Worm (Caenorhabditis elegans) whole organism, young adult: ENCODE data around the gene pak-1.

Experiments
- B0035.1 ChIP-seq: sonication (generic microtip); optimal IDR thresholded peaks from 2 replicates; lab custom pipeline; 2016; ENCODE audit warnings: missing genetic modification characterization, mild to moderate bottlenecking, missing compliant biosample characterization, missing genotype, missing genetic modification reagents
- C06A6.2 ChIP-seq: fragments of 200-800 bp; sonication (Bioruptor generic); conservative IDR thresholded peaks from 2 replicates; pipeline ENCODE4 v1.3.6; 2022; ENCODE audit warnings: missing genetic modification characterization, missing compliant biosample characterization
- F23B12.7 ChIP-seq: sonication (generic microtip); optimal IDR thresholded peaks from 2 replicates; lab custom pipeline; 2017; ENCODE audit warnings: missing genetic modification characterization, mild to moderate bottlenecking, missing compliant biosample characterization, antibody characterized with exemption, moderate library complexity; ENCODE audit not compliant: insufficient read depth
- F52B5.7 ChIP-seq: sonication (generic microtip); optimal IDR thresholded peaks from 2 replicates; lab custom pipeline; 2016; ENCODE audit warnings: mild to moderate bottlenecking, missing genetic modification characterization, missing compliant biosample characterization
- F57A8.1 ChIP-seq: fragments of 200-800 bp; sonication (Bioruptor generic); optimal IDR thresholded peaks from 2 replicates; lab custom pipeline; 2018; ENCODE audit warnings: mild to moderate bottlenecking, missing genetic modification characterization, moderate library complexity, missing compliant biosample characterization
- T07F8.4 ChIP-seq: sonication (generic microtip); optimal IDR thresholded peaks from 2 replicates; lab custom pipeline; 2016; ENCODE audit warnings: mild to moderate bottlenecking, missing genetic modification characterization, moderate library complexity, missing compliant biosample characterization
- Y56A3A.18 ChIP-seq: fragments of 200-800 bp; sonication (Bioruptor generic); IDR thresholded peaks from 2 replicates; pipeline ENCODE4 v1.3.6; 2022; ENCODE audit warnings: missing genetic modification reagents, missing genetic modification characterization, missing compliant biosample characterization
- Y79H2A.3 ChIP-seq: fragments of 200-800 bp; sonication (Bioruptor generic); conservative IDR thresholded peaks from 2 replicates; pipeline ENCODE4 v1.3.6; 2022; ENCODE audit warnings: missing genetic modification reagents, missing genetic modification characterization, missing compliant biosample characterization
- aptf-3 ChIP-seq: fragments of 200-800 bp; sonication (Bioruptor generic); IDR thresholded peaks from 2 replicates; pipeline ENCODE4 v1.3.6; 2022; ENCODE audit warnings: missing genetic modification characterization, missing compliant biosample characterization
- atf-7 ChIP-seq: sonication (generic microtip); optimal IDR thresholded peaks from 2 replicates; lab custom pipeline; 2017; ENCODE audit warnings: mild to moderate bottlenecking, missing genetic modification characterization, missing compliant biosample characterization
- attf-3 ChIP-seq: fragments of 200-800 bp; sonication (Bioruptor generic); conservative IDR thresholded peaks from 2 replicates; pipeline ENCODE4 v1.3.6; 2022; ENCODE audit warnings: missing genetic modification reagents, missing genetic modification characterization, missing compliant biosample characterization
- ceh-100 ChIP-seq: fragments of 200-800 bp; sonication (Bioruptor generic); IDR thresholded peaks from 2 replicates; pipeline ENCODE4 v1.3.6; 2022; ENCODE audit warnings: missing genetic modification reagents, missing genetic modification characterization, missing compliant biosample characterization
- ceh-27 ChIP-seq: fragments of 200-800 bp; sonication (Bioruptor generic); optimal IDR thresholded peaks from 2 replicates; lab custom pipeline; 2018; ENCODE audit warnings: mild to moderate bottlenecking, missing genetic modification characterization, moderate library complexity, missing compliant biosample characterization
- ceh-58 ChIP-seq: fragments of 200-800 bp; sonication (Bioruptor generic); IDR thresholded peaks from 2 replicates; pipeline ENCODE4 v1.3.6; 2022; ENCODE audit warnings: missing genetic modification characterization, missing compliant biosample characterization
- ceh-91 ChIP-seq: fragments of 200-800 bp; sonication (Bioruptor generic); IDR thresholded peaks from 2 replicates; pipeline ENCODE4 v1.3.6; 2022; ENCODE audit warnings: missing genetic modification reagents, missing genetic modification characterization, missing compliant biosample characterization
- die-1 ChIP-seq: sonication (generic microtip); optimal IDR thresholded peaks from 2 replicates; lab custom pipeline; 2016; ENCODE audit warnings: missing genotype, mild to moderate bottlenecking, missing genetic modification characterization, missing compliant biosample characterization
- dox-1 ChIP-seq: fragments of 200-800 bp; sonication (Bioruptor generic); IDR thresholded peaks from 2 replicates; pipeline ENCODE4 v1.3.6; 2022; ENCODE audit warnings: missing genetic modification reagents, missing genetic modification characterization, missing compliant biosample characterization
- dpl-1 ChIP-seq: fragments of 150-350 bp; optimal IDR thresholded peaks from 2 replicates; lab custom pipeline; 2014; ENCODE audit warnings: missing biosample characterization, missing genetic modification reagents, missing genetic modification characterization
- egl-44 ChIP-seq: fragments of 200-800 bp; sonication (Bioruptor generic); IDR thresholded peaks from 2 replicates; pipeline ENCODE4 v1.3.6; 2022; ENCODE audit warnings: missing genetic modification reagents, missing genetic modification characterization, missing compliant biosample characterization
- ekl-4 ChIP-seq: fragments of 200-800 bp; sonication (Bioruptor generic); IDR thresholded peaks from 2 replicates; pipeline ENCODE4 v1.3.6; 2022; ENCODE audit warnings: missing genetic modification reagents, missing genetic modification characterization, missing compliant biosample characterization
- ets-4 ChIP-seq: fragments of 200-800 bp; sonication (Bioruptor generic); optimal IDR thresholded peaks from 2 replicates; lab custom pipeline; 2018; ENCODE audit warnings: mild to moderate bottlenecking, missing genetic modification characterization, missing compliant biosample characterization
- gei-17 ChIP-seq: fragments of 200-800 bp; sonication (Bioruptor generic); optimal IDR thresholded peaks from 2 replicates; lab custom pipeline; 2018; ENCODE audit warnings: mild to moderate bottlenecking, missing genetic modification characterization, missing compliant biosample characterization
- hmg-1.2 ChIP-seq: fragments of 200-800 bp; sonication (Bioruptor generic); IDR thresholded peaks from 2 replicates; pipeline ENCODE4 v1.3.6; 2022; ENCODE audit warnings: missing genetic modification reagents, missing genetic modification characterization, missing compliant biosample characterization
- let-607 ChIP-seq, 2 experiments: fragments of 200-800 bp in 1 of 2; sonication (Bioruptor generic) in 1 of 2; sonication (generic microtip) in 1 of 2; optimal IDR thresholded peaks; 2 replicates each; lab custom pipeline; 2016 to 2018; ENCODE audit warnings: mild to moderate bottlenecking in 2 of 2, missing compliant biosample characterization in 2 of 2, missing genetic modification characterization in 2 of 2, moderate library complexity in 2 of 2, missing genotype in 1 of 2
- lin-35 ChIP-seq, 3 experiments: fragments of 150-350 bp in 2 of 3; sonication (generic microtip) in 1 of 3; optimal IDR thresholded peaks; 2 replicates each; lab custom pipeline; 2014 to 2018; ENCODE audit warnings: missing biosample characterization in 3 of 3, missing genetic modification characterization in 3 of 3, missing genetic modification reagents in 3 of 3
- lin-54 ChIP-seq: fragments of 200-800 bp; sonication (Bioruptor generic); optimal IDR thresholded peaks from 2 replicates; lab custom pipeline; 2018; ENCODE audit warnings: mild to moderate bottlenecking, missing genetic modification characterization, missing compliant biosample characterization
- mcd-1 ChIP-seq: fragments of 200-800 bp; sonication (Bioruptor generic); IDR thresholded peaks from 2 replicates; pipeline ENCODE4 v1.3.6; 2022; ENCODE audit warnings: missing genetic modification reagents, missing genetic modification characterization, missing compliant biosample characterization
- mes-4 ChIP-seq: sonication (generic microtip); optimal IDR thresholded peaks from 2 replicates; lab custom pipeline; 2016; ENCODE audit warnings: missing genotype, missing genetic modification characterization, missing compliant biosample characterization
- nfya-2 ChIP-seq: fragments of 200-800 bp; sonication (Bioruptor generic); IDR thresholded peaks from 2 replicates; pipeline ENCODE4 v1.3.6; 2022; ENCODE audit warnings: missing genetic modification reagents, missing genetic modification characterization, missing compliant biosample characterization
- nfyb-1 ChIP-seq: fragments of 200-800 bp; sonication (Bioruptor generic); IDR thresholded peaks from 2 replicates; pipeline ENCODE4 v1.3.6; 2022; ENCODE audit warnings: missing genetic modification reagents, missing genetic modification characterization, missing compliant biosample characterization
- nhr-179 ChIP-seq: sonication (generic microtip); optimal IDR thresholded peaks from 2 replicates; lab custom pipeline; 2016; ENCODE audit warnings: mild to moderate bottlenecking, missing genetic modification characterization, missing compliant biosample characterization
- nhr-80 ChIP-seq: sonication (generic microtip); optimal IDR thresholded peaks from 2 replicates; lab custom pipeline; 2016; ENCODE audit warnings: missing genetic modification characterization, missing compliant biosample characterization
- repo-1 ChIP-seq: sonication (generic microtip); optimal IDR thresholded peaks from 2 replicates; lab custom pipeline; 2017; ENCODE audit warnings: mild to moderate bottlenecking, missing genetic modification characterization, missing compliant biosample characterization
- sdz-38 ChIP-seq: sonication (generic microtip); optimal IDR thresholded peaks from 2 replicates; lab custom pipeline; 2016; ENCODE audit warnings: missing genotype, missing genetic modification characterization, missing compliant biosample characterization
- snpc-1.1 ChIP-seq: sonication (generic microtip); optimal IDR thresholded peaks from 2 replicates; lab custom pipeline; 2017; ENCODE audit warnings: missing genetic modification characterization, mild to moderate bottlenecking, missing compliant biosample characterization, antibody characterized with exemption, moderate library complexity, missing genotype, missing genetic modification reagents; ENCODE audit not compliant: insufficient read depth
- snpc-1.3 ChIP-seq: sonication (generic microtip); optimal IDR thresholded peaks from 2 replicates; lab custom pipeline; 2017; ENCODE audit warnings: missing genetic modification characterization, mild to moderate bottlenecking, missing compliant biosample characterization, antibody characterized with exemption, moderate library complexity, missing genotype, missing genetic modification reagents; ENCODE audit not compliant: insufficient read depth
- snpc-3.4 ChIP-seq: sonication (generic microtip); optimal IDR thresholded peaks from 2 replicates; lab custom pipeline; 2017; ENCODE audit warnings: missing genetic modification characterization, mild to moderate bottlenecking, missing compliant biosample characterization, antibody characterized with exemption, moderate library complexity, missing genotype, missing genetic modification reagents
- snpc-4 ChIP-seq, 5 experiments: fragments of 150-350 bp in 1 of 5; sonication (generic microtip) in 4 of 5; optimal IDR thresholded peaks; 2 replicates each; lab custom pipeline; 2014 to 2018; ENCODE audit warnings: missing genetic modification characterization in 5 of 5, missing biosample characterization in 3 of 5, antibody characterized with exemption in 2 of 5, mild to moderate bottlenecking in 2 of 5, missing compliant biosample characterization in 2 of 5, missing genotype in 2 of 5, moderate library complexity in 2 of 5, missing genetic modification reagents in 1 of 5
- tbp1 ChIP-seq: fragments of 200-800 bp; sonication (Bioruptor generic); optimal IDR thresholded peaks from 2 replicates; lab custom pipeline; 2018; ENCODE audit warnings: mild to moderate bottlenecking, missing genetic modification characterization, missing compliant biosample characterization
- unc-130 ChIP-seq: sonication (generic microtip); optimal IDR thresholded peaks from 2 replicates; lab custom pipeline; 2016; ENCODE audit warnings: missing genetic modification reagents, missing genetic modification characterization, missing compliant biosample characterization
- xnd-1 ChIP-seq: sonication (generic microtip); optimal IDR thresholded peaks from 2 replicates; lab custom pipeline; 2016; ENCODE audit warnings: missing genotype, missing genetic modification reagents, missing genetic modification characterization, missing compliant biosample characterization
- zfh-2 ChIP-seq: fragments of 200-800 bp; sonication (Bioruptor generic); conservative IDR thresholded peaks from 2 replicates; pipeline ENCODE4 v1.3.6; 2022; ENCODE audit warnings: missing genetic modification reagents, missing genetic modification characterization, missing compliant biosample characterization
- ztf-22 ChIP-seq: fragments of 200-800 bp; sonication (Bioruptor generic); optimal IDR thresholded peaks from 2 replicates; lab custom pipeline; 2018; ENCODE audit warnings: mild to moderate bottlenecking, missing genetic modification characterization, moderate library complexity, missing compliant biosample characterization
- ztf-3 ChIP-seq: fragments of 200-800 bp; sonication (Bioruptor generic); optimal IDR thresholded peaks from 2 replicates; lab custom pipeline; 2018; ENCODE audit warnings: mild to moderate bottlenecking, missing genetic modification characterization, missing compliant biosample characterization

The pak-1 gene

ce11 chrX:6097551-6097950, 49.1 kb upstream of the pak-1 start, which contains the start of gene C15H9.4 (continued):
- TF ChIP-seq T07F8.4 (tag; lab: Kevin White, UChicago), result no peak
- no peak for TF ChIP-seq Y56A3A.18 (GFP tag; lab: Robert Waterston, UW)
- no peak for TF ChIP-seq snpc-1.1
- TF ChIP-seq ceh-58 (GFP tag; lab: Robert Waterston, UW), result no peak
- no peak for TF ChIP-seq unc-130 (GFP tag; lab: Kevin White, UChicago)
- TF ChIP-seq ztf-3, result no peak
- no peak for TF ChIP-seq xnd-1 (tag; lab: Kevin White, UChicago)
- no peak for TF ChIP-seq ceh-100
- TF ChIP-seq attf-3 (GFP tag; lab: Robert Waterston, UW), result no peak
- no peak for TF ChIP-seq Y79H2A.3 (GFP tag; lab: Robert Waterston, UW)
- peak; percentile 51 for TF ChIP-seq ceh-27 (GFP tag; lab: Kevin White, UChicago)
- no peak for TF ChIP-seq lin-54 (GFP tag; lab: Kevin White, UChicago)
- TF ChIP-seq tbp1 (GFP tag; lab: Kevin White, UChicago), result peak; percentile 26
- peak; percentile 31; the same call in 1 of the 2 replicates for TF ChIP-seq zfh-2 (GFP tag; lab: Robert Waterston, UW)
- no peak for TF ChIP-seq egl-44
- TF ChIP-seq snpc-1.3, result no peak
- no peak for TF ChIP-seq atf-7 (tag; lab: Kevin White, UChicago)
- no peak for TF ChIP-seq C06A6.2 (GFP tag; lab: Robert Waterston, UW)
- TF ChIP-seq F57A8.1 (GFP tag; lab: Kevin White, UChicago), result no peak
- no peak for TF ChIP-seq ztf-22 (GFP tag; lab: Kevin White, UChicago)
- no peak for TF ChIP-seq F52B5.7 (tag; lab: Kevin White, UChicago)
- TF ChIP-seq snpc-3.4 (tag; lab: Kevin White, UChicago), result no peak
- peak; percentile 35 for TF ChIP-seq repo-1
- TF ChIP-seq hmg-1.2, result no peak
- TF ChIP-seq F23B12.7 (tag; lab: Kevin White, UChicago), result no peak
- no peak for TF ChIP-seq mes-4 (tag; lab: Kevin White, UChicago)
- TF ChIP-seq nfya-2 (GFP tag; lab: Robert Waterston, UW), result no peak
- TF ChIP-seq die-1 (tag; lab: Kevin White, UChicago), result no peak
- TF ChIP-seq B0035.1, result no peak
- TF ChIP-seq ceh-91 (GFP tag; lab: Robert Waterston, UW), result no peak
- no peak for TF ChIP-seq ekl-4
- no peak for TF ChIP-seq dpl-1 (GFP tag; lab: Kevin White, UChicago)
- no peak for TF ChIP-seq nhr-179 (tag; lab: Kevin White, UChicago)
- TF ChIP-seq aptf-3 (GFP tag; lab: Robert Waterston, UW), result no peak
- no peak for TF ChIP-seq lin-35 (GFP tag; optimal IDR thresholded peaks at IDR 0.05; lab: Kevin White, UChicago)
- TF ChIP-seq ets-4 (GFP tag; lab: Kevin White, UChicago), result no peak
- no peak for TF ChIP-seq gei-17 (GFP tag; lab: Kevin White, UChicago)
- 0 out of 2 replicates have a peak, but pooled peaks have one; percentile 22 for TF ChIP-seq dox-1 (GFP tag; lab: Robert Waterston, UW)

DNA sequence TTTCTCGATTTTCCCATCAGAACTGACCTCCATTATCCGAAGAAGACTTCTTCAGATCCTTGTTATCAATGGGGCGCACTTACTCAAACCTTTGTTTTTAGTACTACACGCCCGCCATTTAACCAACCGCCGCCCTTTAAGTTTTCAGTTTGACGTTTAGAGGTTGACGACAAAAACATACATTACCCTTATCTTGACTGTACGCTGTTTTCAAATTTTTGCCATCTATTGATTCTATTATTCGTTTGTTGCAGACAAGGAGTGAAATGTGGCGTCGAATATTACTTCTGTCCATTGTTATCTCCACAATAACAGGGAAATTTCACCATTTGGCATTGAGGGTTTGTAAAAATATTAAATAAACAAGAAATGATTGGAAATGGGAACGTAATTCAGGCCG, 44.6 kb upstream of the pak-1 start, which contains the start of gene C15H9.5:
TSS of gene C15H9.5 (plus strand) at position 255 of the 400 bp plus-strand sequence.
- TF ChIP-seq sdz-38 (tag; lab: Kevin White, UChicago) (no peak), nfyb-1 (peak; percentile 69), let-607 (tag; optimal IDR thresholded peaks at IDR 0.05; lab: Kevin White, UChicago) (peak in 1 of 2 experiments; percentile 33), lin-54 (GFP tag; lab: Kevin White, UChicago) (no peak), nhr-80 (tag; lab: Kevin White, UChicago) (peak; percentile 66), mcd-1 (GFP tag; lab: Robert Waterston, UW) (peak; percentile 29; the same call in 1 of the 2 replicates), ceh-58 (GFP tag; lab: Robert Waterston, UW) (no peak), C06A6.2 (GFP tag; lab: Robert Waterston, UW) (no peak), dox-1 (GFP tag; lab: Robert Waterston, UW) (peak; percentile 28; the same call in 1 of the 2 replicates), snpc-4 (GFP tag; optimal IDR thresholded peaks at IDR 0.05; lab: Kevin White, UChicago) (no peak), snpc-4 (tag; optimal IDR thresholded peaks at IDR 0.05; lab: Kevin White, UChicago) (peak in 1 of 4 experiments; percentile 4)
- TF ChIP-seq, all 124 proteins: peak for 6
